Worm (Caenorhabditis elegans) whole organism, early embryonic: Measurements from ENCODE around the gene srsx-12.

ENCODE experiments used
- ama-1 ChIP-seq: fragments of 150-350 bp; optimal IDR thresholded peaks from 2 replicates; lab custom pipeline; 2014
- ceh-36 ChIP-seq: sonication (generic microtip); optimal IDR thresholded peaks from 2 replicates; lab custom pipeline; 2016; ENCODE audit warnings: missing genetic modification characterization, inconsistent platforms, missing compliant biosample characterization

DNA sequence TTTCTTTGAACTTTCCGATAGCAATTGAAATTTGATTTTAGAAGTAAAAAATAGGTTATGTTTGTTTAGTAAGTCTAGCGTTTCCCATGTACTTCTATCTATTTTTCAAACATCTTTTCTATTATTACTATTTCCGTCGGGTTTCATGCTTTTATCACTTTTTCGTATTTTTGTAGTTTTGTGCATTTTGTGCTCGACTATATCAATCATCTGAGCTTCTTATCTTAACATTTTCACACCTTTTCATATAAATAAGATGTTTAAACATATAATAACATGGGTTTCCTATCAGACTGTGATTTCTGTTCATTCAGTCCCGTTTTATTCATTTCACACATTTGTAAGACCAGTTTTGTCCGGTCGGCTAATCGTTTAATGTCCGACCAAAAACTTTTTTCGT is 37.3 kb upstream of the srsx-12 start:
- TF ChIP-seq ceh-36 (tag; lab: Kevin White, UChicago) (no peak), ama-1 (lab: Kevin White, UChicago) (no peak)
